Fruit fly (Drosophila melanogaster): ENCODE measurements around the gene CG9682.

DNA sequence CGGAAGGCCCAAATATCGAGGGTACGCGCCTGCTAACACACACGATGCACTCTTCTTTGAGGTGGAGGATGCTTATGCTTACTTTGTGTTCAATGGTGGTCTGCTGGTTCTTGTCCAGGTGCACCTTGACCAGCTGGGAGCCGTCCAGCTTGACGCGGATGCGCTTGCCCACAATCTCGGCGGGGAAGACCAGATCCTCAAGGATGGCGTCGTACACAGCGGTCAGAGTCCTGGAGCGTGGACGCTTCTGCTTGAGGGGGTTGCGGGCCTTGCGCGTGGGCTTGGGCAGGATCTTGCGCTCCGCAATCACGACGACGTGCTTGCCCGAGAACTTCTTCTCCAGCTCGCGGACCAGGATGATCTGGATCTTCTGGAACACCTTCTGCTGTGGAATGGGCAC is 42.7 kb upstream of the CG9682 start:
- TF ChIP-seq EcR (GFP tag; optimal IDR thresholded peaks at IDR 0.05): no peak
- TF ChIP-seq pan (optimal IDR thresholded peaks at IDR 0.05): no peak
- TF ChIP-seq psq (optimal IDR thresholded peaks at IDR 0.05): no peak

Data from whole organism.